Worm (Caenorhabditis elegans) whole organism, L2 larva: ENCODE measurements around the gene raga-1.

Experiments used
- C34F6.9 ChIP-seq: fragments of 150-350 bp; optimal IDR thresholded peaks from 2 replicates; lab custom pipeline; 2014; ENCODE audit warnings: missing biosample characterization, missing genetic modification characterization
- Y55F3AM.14 ChIP-seq: fragments of 200-800 bp; sonication (Bioruptor generic); optimal IDR thresholded peaks from 2 replicates; lab custom pipeline; 2018; ENCODE audit warnings: mild to moderate bottlenecking, missing genetic modification characterization, missing compliant biosample characterization
- ZK546.5 ChIP-seq: sonication (generic microtip); optimal IDR thresholded peaks from 2 replicates; lab custom pipeline; 2017; ENCODE audit warnings: missing biosample characterization, missing genetic modification characterization
- alr-1 ChIP-seq: fragments of 150-350 bp; optimal IDR thresholded peaks from 2 replicates; lab custom pipeline; 2014; ENCODE audit warnings: missing biosample characterization, missing genetic modification characterization
- aly-2 ChIP-seq: fragments of 150-350 bp; optimal IDR thresholded peaks from 2 replicates; lab custom pipeline; 2014; ENCODE audit warnings: missing biosample characterization, missing genetic modification characterization
- ama-1 ChIP-seq: fragments of 150-350 bp; optimal IDR thresholded peaks from 2 replicates; lab custom pipeline; 2018; ENCODE audit warnings: inconsistent platforms
- blmp-1 ChIP-seq: sonication (generic microtip); optimal IDR thresholded peaks from 2 replicates; lab custom pipeline; 2017; ENCODE audit warnings: missing genetic modification characterization, mild to moderate bottlenecking, missing compliant biosample characterization, antibody characterized with exemption, moderate library complexity; ENCODE audit not compliant: insufficient read depth
- ceh-16 ChIP-seq: fragments of 150-350 bp; optimal IDR thresholded peaks from 2 replicates; lab custom pipeline; 2014; ENCODE audit warnings: missing biosample characterization, missing genetic modification characterization
- ceh-82 ChIP-seq: fragments of 150-350 bp; optimal IDR thresholded peaks from 2 replicates; lab custom pipeline; 2014; ENCODE audit warnings: missing biosample characterization, missing genetic modification characterization
- gmeb-1 ChIP-seq: fragments of 150-350 bp; optimal IDR thresholded peaks from 2 replicates; lab custom pipeline; 2014; ENCODE audit warnings: missing biosample characterization, missing genetic modification characterization
- lin-11 ChIP-seq: fragments of 150-350 bp; sonication (generic microtip); optimal IDR thresholded peaks from 2 replicates; lab custom pipeline; 2014; ENCODE audit warnings: missing biosample characterization, missing genetic modification characterization, inconsistent platforms, mixed read lengths
- lin-39 ChIP-seq: fragments of 150-350 bp; optimal IDR thresholded peaks from 2 replicates; lab custom pipeline; 2014; ENCODE audit warnings: missing biosample characterization, missing genetic modification reagents, missing genetic modification characterization
- lsy-2 ChIP-seq, 2 experiments: fragments of 150-350 bp in 1 of 2; sonication (generic microtip) in 1 of 2; optimal IDR thresholded peaks; 2 replicates each; lab custom pipeline; 2014 to 2017; ENCODE audit warnings: missing biosample characterization in 2 of 2, missing genetic modification characterization in 2 of 2
- mbf-1 ChIP-seq: sonication (generic microtip); optimal IDR thresholded peaks from 2 replicates; lab custom pipeline; 2017; ENCODE audit warnings: missing biosample characterization, missing genetic modification characterization
- nhr-10 ChIP-seq: sonication (generic microtip); optimal IDR thresholded peaks from 2 replicates; lab custom pipeline; 2017; ENCODE audit warnings: missing biosample characterization, missing genetic modification characterization
- nhr-11 ChIP-seq: fragments of 150-350 bp; optimal IDR thresholded peaks from 2 replicates; lab custom pipeline; 2014; ENCODE audit warnings: missing biosample characterization, missing genetic modification characterization
- nhr-129 ChIP-seq: fragments of 150-350 bp; optimal IDR thresholded peaks from 2 replicates; lab custom pipeline; 2014; ENCODE audit warnings: missing biosample characterization, missing genetic modification characterization
- nhr-21 ChIP-seq: fragments of 150-350 bp; optimal IDR thresholded peaks from 2 replicates; lab custom pipeline; 2014; ENCODE audit warnings: missing biosample characterization, missing genetic modification characterization
- nhr-23 ChIP-seq: fragments of 150-350 bp; optimal IDR thresholded peaks from 2 replicates; lab custom pipeline; 2014; ENCODE audit warnings: missing biosample characterization, missing genetic modification reagents, missing genetic modification characterization
- nhr-25 ChIP-seq: fragments of 150-350 bp; sonication (generic microtip); optimal IDR thresholded peaks from 3 replicates; lab custom pipeline; 2014; ENCODE audit warnings: missing biosample characterization, missing genetic modification characterization
- nhr-6 ChIP-seq: fragments of 150-350 bp; optimal IDR thresholded peaks from 2 replicates; lab custom pipeline; 2014; ENCODE audit warnings: missing biosample characterization, missing genetic modification characterization
- peb-1 ChIP-seq: fragments of 150-350 bp; optimal IDR thresholded peaks from 2 replicates; lab custom pipeline; 2014; ENCODE audit warnings: missing biosample characterization, missing genetic modification characterization
- sem-4 ChIP-seq: fragments of 150-350 bp; optimal IDR thresholded peaks from 2 replicates; lab custom pipeline; 2014; ENCODE audit warnings: missing biosample characterization, missing genetic modification reagents, missing genetic modification characterization
- skn-1 ChIP-seq: sonication (generic microtip); optimal IDR thresholded peaks from 2 replicates; lab custom pipeline; 2017; ENCODE audit warnings: missing biosample characterization, missing genetic modification characterization
- sma-3 ChIP-seq: sonication (generic microtip); optimal IDR thresholded peaks from 2 replicates; lab custom pipeline; 2016; ENCODE audit warnings: missing genetic modification reagents, missing genetic modification characterization, missing compliant biosample characterization
- snpc-4 ChIP-seq: fragments of 150-350 bp; optimal IDR thresholded peaks from 2 replicates; lab custom pipeline; 2014; ENCODE audit warnings: missing biosample characterization, missing genetic modification characterization
- unc-39 ChIP-seq: fragments of 150-350 bp; optimal IDR thresholded peaks from 2 replicates; lab custom pipeline; 2014; ENCODE audit warnings: missing biosample characterization, missing genetic modification characterization
- unc-55 ChIP-seq: fragments of 150-350 bp; sonication (generic microtip); optimal IDR thresholded peaks from 3 replicates; lab custom pipeline; 2014; ENCODE audit warnings: missing biosample characterization, missing genetic modification reagents, missing genetic modification characterization
- unc-62 ChIP-seq: fragments of 150-350 bp; optimal IDR thresholded peaks from 2 replicates; lab custom pipeline; 2014; ENCODE audit warnings: missing biosample characterization, missing genetic modification reagents, missing genetic modification characterization
- zag-1 ChIP-seq: fragments of 150-350 bp; optimal IDR thresholded peaks from 2 replicates; lab custom pipeline; 2014; ENCODE audit warnings: missing biosample characterization, missing genetic modification characterization
- ztf-11 ChIP-seq: sonication (generic microtip); optimal IDR thresholded peaks from 2 replicates; lab custom pipeline; 2017; ENCODE audit warnings: missing biosample characterization, missing genetic modification characterization
- ztf-4 ChIP-seq: fragments of 150-350 bp; optimal IDR thresholded peaks from 2 replicates; lab custom pipeline; 2014; ENCODE audit warnings: missing biosample characterization, missing genetic modification characterization

raga-1 gene

DNA sequence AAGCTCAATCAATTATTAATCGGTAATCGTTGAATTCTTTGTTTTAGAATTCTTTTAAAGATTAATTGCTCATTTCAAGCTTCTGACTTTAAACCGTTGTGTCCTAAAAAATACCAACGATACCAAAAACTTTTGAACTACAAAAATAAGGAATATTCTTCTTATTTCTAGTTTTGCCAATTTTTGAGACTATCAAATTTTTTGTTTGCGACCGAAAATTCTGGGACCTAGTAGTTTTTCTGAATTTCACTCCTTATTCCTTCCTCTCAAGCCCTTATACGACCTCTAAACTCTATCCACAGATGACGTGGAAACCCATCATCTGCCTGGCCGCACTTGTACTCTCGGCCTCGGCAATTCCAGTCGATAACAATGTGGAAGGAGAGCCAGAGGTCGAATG, 32.3 kb upstream of the raga-1 start, which contains the start of gene cut-1:
Gene cut-1 (plus strand): TSS at position 301 of the 400 bp plus-strand sequence.
- TF ChIP-seq nhr-23, result no peak
- TF ChIP-seq gmeb-1 (tag; lab: Kevin White, UChicago), result no peak
- TF ChIP-seq alr-1 (tag; lab: Kevin White, UChicago), result no peak
- TF ChIP-seq skn-1, result no peak
- no peak for TF ChIP-seq nhr-11 (tag; lab: Kevin White, UChicago)
- TF ChIP-seq unc-62 (GFP tag; lab: Kevin White, UChicago), result no peak
- no peak for TF ChIP-seq lin-11
- no peak for TF ChIP-seq ztf-11
- TF ChIP-seq sma-3 (GFP tag; lab: Kevin White, UChicago), result no peak
- TF ChIP-seq ceh-16 (tag; lab: Kevin White, UChicago), result no peak
- TF ChIP-seq snpc-4 (tag; lab: Kevin White, UChicago), result no peak
- no peak for TF ChIP-seq lsy-2 (tag; optimal IDR thresholded peaks at IDR 0.05; lab: Kevin White, UChicago)
- TF ChIP-seq Y55F3AM.14 (GFP tag; lab: Kevin White, UChicago), result no peak
- TF ChIP-seq lin-39 (tag; lab: Kevin White, UChicago), result no peak
- TF ChIP-seq ztf-4, result no peak

DNA sequence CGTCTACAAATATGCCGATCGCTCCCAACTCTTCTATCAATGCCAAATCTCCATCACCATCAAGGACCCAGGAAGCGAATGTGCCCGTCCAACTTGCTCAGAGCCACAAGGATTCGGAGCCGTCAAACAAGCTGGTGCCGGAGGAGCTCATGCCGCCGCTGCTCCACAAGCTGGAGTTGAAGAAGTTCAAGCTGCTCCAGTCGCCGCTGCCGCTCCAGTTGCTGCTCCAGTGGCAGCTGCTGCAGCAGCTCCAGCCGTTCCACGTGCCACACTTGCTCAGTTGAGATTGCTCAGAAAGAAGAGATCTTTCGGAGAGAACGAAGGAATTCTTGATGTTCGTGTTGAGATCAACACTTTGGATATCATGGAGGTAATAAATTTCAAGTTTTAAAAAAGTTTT, 30.3 kb upstream of the raga-1 start:
- TF ChIP-seq nhr-11 (tag; lab: Kevin White, UChicago) (no peak), lin-11 (no peak), unc-55 (GFP tag; lab: Kevin White, UChicago) (no peak), nhr-10 (tag; lab: Kevin White, UChicago) (no peak), ama-1 (lab: Kevin White, UChicago) (no peak), nhr-6 (tag; lab: Kevin White, UChicago) (no peak), skn-1 (no peak)

DNA sequence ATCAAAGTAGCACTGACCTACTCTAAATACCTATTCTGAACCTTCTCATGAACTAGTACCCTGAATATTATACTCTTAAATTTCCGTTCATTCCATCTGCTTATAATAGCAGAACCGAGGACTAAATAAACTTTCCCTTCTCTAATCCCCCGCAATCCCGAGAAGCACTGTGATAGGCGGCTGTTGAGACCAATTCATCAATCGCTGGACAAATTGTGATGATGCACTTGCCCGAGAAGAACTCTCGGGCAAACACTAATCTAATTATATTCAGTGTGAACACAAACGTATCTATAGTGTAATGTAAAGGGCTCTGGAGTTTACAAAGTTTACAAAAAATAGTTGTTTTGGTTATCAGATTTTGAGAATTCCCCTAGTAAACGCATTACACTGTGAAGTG, 26.3 kb upstream of the raga-1 start:
- no peak for TF ChIP-seq gmeb-1 (tag; lab: Kevin White, UChicago)
- no peak for TF ChIP-seq nhr-25
- TF ChIP-seq mbf-1 (tag; lab: Kevin White, UChicago), result no peak
- TF ChIP-seq ZK546.5, result no peak
- TF ChIP-seq ceh-16 (tag; lab: Kevin White, UChicago), result no peak
- no peak for TF ChIP-seq skn-1
- no peak for TF ChIP-seq zag-1 (tag; lab: Kevin White, UChicago)
- no peak for TF ChIP-seq peb-1
- no peak for TF ChIP-seq ceh-82 (tag; lab: Kevin White, UChicago)
- no peak for TF ChIP-seq lin-11
- TF ChIP-seq alr-1 (tag; lab: Kevin White, UChicago), result no peak
- TF ChIP-seq Y55F3AM.14 (GFP tag; lab: Kevin White, UChicago), result no peak
- TF ChIP-seq aly-2, result no peak
- no peak for TF ChIP-seq C34F6.9 (tag; lab: Kevin White, UChicago)
- no peak for TF ChIP-seq unc-39 (tag; lab: Kevin White, UChicago)
- no peak for TF ChIP-seq lsy-2 (tag; optimal IDR thresholded peaks at IDR 0.05; lab: Kevin White, UChicago)
- TF ChIP-seq nhr-11 (tag; lab: Kevin White, UChicago), result no peak

DNA sequence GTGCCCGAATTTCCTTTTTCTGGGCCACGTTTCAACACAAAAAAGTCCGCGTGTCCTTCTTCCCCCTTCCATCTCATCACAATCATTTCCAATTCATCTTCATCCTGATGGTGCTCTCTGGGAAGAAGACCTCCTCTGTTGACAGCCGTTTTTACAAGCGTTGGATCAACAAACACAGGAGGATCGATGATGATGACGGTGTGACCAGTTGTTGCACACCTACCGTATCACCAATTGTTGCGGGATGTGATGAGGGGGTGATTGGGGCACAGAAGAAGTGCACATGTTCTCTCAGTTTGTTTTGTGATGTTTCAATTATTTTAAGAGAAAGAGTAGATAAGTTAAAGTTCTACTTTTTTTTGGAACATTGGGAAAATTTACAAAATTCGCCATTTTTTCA, 25.7 kb upstream of the raga-1 start:
- no peak for TF ChIP-seq zag-1 (tag; lab: Kevin White, UChicago)
- TF ChIP-seq nhr-129, result peak; percentile 47

DNA sequence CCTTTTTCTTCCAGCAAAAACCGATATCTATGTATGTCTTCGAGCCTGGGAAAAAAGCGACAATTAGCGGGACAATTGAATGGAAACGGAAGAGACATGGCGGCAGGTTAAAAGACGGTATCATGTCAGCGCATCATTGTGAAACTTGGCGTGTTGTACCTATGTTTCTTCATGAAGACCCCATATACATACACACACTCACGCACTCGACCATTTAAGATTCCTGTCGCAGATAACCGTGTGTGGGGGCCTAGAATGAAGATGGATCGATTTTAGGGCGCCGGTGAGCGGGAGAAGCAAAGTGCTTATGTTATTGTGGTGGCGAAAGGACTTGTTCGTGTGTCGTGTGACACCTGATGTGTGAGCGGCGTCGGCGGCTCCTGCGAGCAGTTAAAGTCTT, 24.3 kb upstream of the raga-1 start:
- TF ChIP-seq nhr-129 (no peak), ceh-16 (tag; lab: Kevin White, UChicago) (peak; percentile 84)

DNA sequence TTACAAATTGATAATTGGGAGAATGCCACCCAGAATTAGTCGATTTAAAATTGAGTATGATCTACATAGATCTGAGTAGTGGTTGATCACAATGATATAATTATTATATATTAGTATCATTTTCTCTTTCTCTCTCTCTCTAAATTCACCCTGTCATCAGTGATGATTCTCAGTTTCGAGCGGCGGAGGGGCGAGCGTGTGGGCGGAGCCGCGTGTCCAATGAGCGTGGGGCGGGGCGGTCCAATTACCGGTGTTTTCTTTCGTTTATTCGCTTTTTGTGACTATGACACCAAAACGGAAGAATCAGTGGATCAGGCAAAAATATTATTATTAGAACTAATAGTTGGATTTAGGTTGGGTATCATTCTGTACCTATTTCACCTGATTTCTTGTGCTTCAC, 21.2 kb upstream of the raga-1 start:
- no peak for TF ChIP-seq blmp-1 (tag; lab: Kevin White, UChicago)
- TF ChIP-seq lsy-2 (tag; optimal IDR thresholded peaks at IDR 0.05; lab: Kevin White, UChicago), result peak in 1 of 2 experiments; percentile 36
- no peak for TF ChIP-seq mbf-1 (tag; lab: Kevin White, UChicago)
- TF ChIP-seq sem-4 (tag; lab: Kevin White, UChicago), result no peak
- TF ChIP-seq Y55F3AM.14 (GFP tag; lab: Kevin White, UChicago), result no peak
- TF ChIP-seq ceh-16 (tag; lab: Kevin White, UChicago), result no peak
- no peak for TF ChIP-seq ztf-4

DNA sequence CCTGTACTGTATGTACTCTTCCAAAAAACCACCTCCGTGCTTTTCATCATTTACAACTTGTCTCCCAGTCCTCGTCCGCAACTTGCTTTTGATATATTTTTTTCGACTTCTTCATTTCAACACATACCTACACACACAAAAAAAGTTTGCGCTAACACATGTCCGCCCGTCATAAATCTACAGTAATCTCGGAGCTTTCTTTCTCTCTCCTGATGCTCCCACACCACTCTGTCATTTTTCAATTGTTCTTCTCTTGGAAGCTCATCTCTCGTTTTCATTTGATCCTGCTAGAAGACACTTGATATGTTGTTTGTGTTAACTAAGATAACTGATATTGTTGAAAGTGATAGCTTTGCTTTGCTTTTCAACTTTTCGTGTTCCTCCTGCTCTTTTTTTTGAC, 20.0 kb upstream of the raga-1 start:
- peak in 1 of 2 experiments; percentile 66 for TF ChIP-seq lsy-2 (tag; optimal IDR thresholded peaks at IDR 0.05; lab: Kevin White, UChicago)
- peak; percentile 1 for TF ChIP-seq nhr-129
- no peak for TF ChIP-seq nhr-21 (tag; lab: Kevin White, UChicago)
